Worm (Caenorhabditis elegans): Measurements from ENCODE around the gene F17E9.5.

DNA sequence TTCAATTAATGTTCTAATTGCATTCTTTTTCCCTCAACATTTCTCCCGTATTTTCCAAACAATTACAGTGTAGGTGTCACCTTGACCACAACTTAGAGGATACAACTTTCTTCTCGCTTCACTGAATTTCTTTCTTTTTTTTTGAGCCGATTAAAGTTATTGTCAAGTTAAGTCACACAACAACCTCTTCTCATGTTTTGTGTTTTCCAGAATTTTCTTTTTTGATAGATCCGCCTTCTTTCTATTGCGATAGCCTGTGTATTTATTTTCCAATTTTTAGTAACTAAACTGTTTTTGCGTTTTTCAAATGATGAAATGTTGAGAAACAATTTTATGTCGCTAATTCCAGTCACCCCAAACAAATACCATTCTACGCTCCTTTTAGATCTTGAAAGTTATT lies 20.0 kb upstream of the F17E9.5 start, which contains the start of gene F35H10.3:
- TF ChIP-seq ceh-36 (tag; optimal IDR thresholded peaks at IDR 0.05): no peak
- TF ChIP-seq ama-1 (optimal IDR thresholded peaks at IDR 0.05): no peak
- no peak for TF ChIP-seq flt-1 (GFP tag; IDR thresholded peaks at IDR 0.05)
- TF ChIP-seq hmbx-1 (tag; optimal IDR thresholded peaks at IDR 0.05): no peak
- no peak for TF ChIP-seq B0310.2 (tag; optimal IDR thresholded peaks at IDR 0.05)
- no peak for TF ChIP-seq aly-1 (tag; optimal IDR thresholded peaks at IDR 0.05)
- TF ChIP-seq tbx-37 (GFP tag; conservative IDR thresholded peaks at IDR 0.05): no peak
- TF ChIP-seq tbx-11 (GFP tag; IDR thresholded peaks at IDR 0.05): no peak
- no peak for TF ChIP-seq hnd-1 (tag; optimal IDR thresholded peaks at IDR 0.05)
- TF ChIP-seq ceh-13 (GFP tag; optimal IDR thresholded peaks at IDR 0.05): no peak
- TF ChIP-seq ets-7 (tag; optimal IDR thresholded peaks at IDR 0.05): no peak
- no peak for TF ChIP-seq pes-1 (GFP tag; IDR thresholded peaks at IDR 0.05)
